Worm (Caenorhabditis elegans): ENCODE results near the gene T09B9.3.

DNA sequence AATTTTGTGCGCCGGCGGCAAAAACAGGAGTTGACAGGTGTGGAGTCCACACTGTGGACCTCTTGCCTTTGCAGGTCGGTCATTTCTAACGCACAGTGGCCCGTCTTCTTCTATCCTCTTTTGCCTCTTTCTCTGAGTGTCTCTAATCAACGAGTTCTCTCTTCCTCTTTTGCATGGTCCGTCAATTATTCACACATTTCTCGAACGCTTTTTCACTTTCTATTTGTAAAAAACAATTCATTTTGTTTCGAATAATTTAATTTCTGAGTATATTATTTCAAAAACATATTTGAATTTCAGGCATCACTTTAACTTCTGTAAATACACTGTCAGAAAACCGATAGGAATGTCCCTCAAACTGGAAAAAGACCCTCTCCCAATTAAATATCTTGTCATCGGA, 4.2 kb downstream of the T09B9.3 start, which contains the start of gene T09B9.1:
- no peak for TF ChIP-seq tbx-7 (tag; optimal IDR thresholded peaks at IDR 0.05)
- no peak for TF ChIP-seq hlh-30 (tag; optimal IDR thresholded peaks at IDR 0.05; ENCODE audit: insufficient read depth)
- no peak for TF ChIP-seq ttx-3 (tag; optimal IDR thresholded peaks at IDR 0.05)
- no peak for TF ChIP-seq elt-4 (tag; optimal IDR thresholded peaks at IDR 0.05)
- no peak for TF ChIP-seq pha-4 (tag; optimal IDR thresholded peaks at IDR 0.05)
- TF ChIP-seq ama-1 (optimal IDR thresholded peaks at IDR 0.05) = no peak
- no peak for TF ChIP-seq fkh-10 (GFP tag; optimal IDR thresholded peaks at IDR 0.05)
- TF ChIP-seq ceh-19 (GFP tag; optimal IDR thresholded peaks at IDR 0.05) = no peak
- no peak for TF ChIP-seq ceh-18 (tag; optimal IDR thresholded peaks at IDR 0.05)
- TF ChIP-seq pqm-1 (tag; optimal IDR thresholded peaks at IDR 0.05) = no peak

All from whole organism, late embryonic.